Worm (Caenorhabditis elegans): ENCODE measurements around the gene lgc-58.
A peak's percentile ranks its signal among the peaks of the same experiment; 100 is the strongest.

The lgc-58 gene

DNA sequence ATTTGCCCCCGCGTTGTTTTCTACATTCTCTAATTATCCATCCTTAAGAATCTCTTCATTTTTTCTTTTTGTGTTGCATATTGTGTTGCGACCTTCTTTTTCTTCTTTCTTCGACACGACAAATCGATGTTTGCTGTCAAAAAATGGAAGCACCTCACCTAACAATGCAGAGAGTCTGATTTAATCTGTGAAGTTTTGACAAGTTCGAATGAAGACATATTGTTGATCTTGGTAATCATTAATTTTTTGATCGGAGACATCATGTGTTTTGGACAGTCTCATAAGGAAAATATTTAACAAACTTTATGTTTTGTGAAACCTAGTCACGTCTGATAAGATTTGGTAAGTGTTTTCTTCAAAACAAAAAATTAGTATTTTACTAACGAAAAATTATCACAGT lies 46.2 kb upstream of the lgc-58 start (continued):
- TF ChIP-seq fos-1 (tag; optimal IDR thresholded peaks at IDR 0.05) (no peak), blmp-1 (tag; optimal IDR thresholded peaks at IDR 0.05) (peak; percentile 36), fkh-4 (tag; optimal IDR thresholded peaks at IDR 0.05; ENCODE audit: borderline replicate concordance) (no peak), zag-1 (tag; optimal IDR thresholded peaks at IDR 0.05) (no peak), snpc-4 (tag; optimal IDR thresholded peaks at IDR 0.05) (no peak), mab-9 (GFP tag; IDR thresholded peaks at IDR 0.05) (no peak), lin-14 (GFP tag; optimal IDR thresholded peaks at IDR 0.05) (peak; percentile 49), ceh-63 (GFP tag; optimal IDR thresholded peaks at IDR 0.05) (no peak), alr-1 (tag; optimal IDR thresholded peaks at IDR 0.05; ENCODE audit: borderline replicate concordance) (no peak), mef-2 (tag; optimal IDR thresholded peaks at IDR 0.05) (no peak), Y116A8C.19 (tag; optimal IDR thresholded peaks at IDR 0.05; ENCODE audit: borderline replicate concordance) (no peak), efl-3 (GFP tag; optimal IDR thresholded peaks at IDR 0.05) (no peak)

ce11 chrX:6031169-6031568 lies 44.1 kb upstream of the lgc-58 start, which contains the start of gene ipp-5:
ipp-5 (plus strand) TSS chrX:6031469.
- TF ChIP-seq C16A3.4 (tag; optimal IDR thresholded peaks at IDR 0.05): no peak
- no peak for TF ChIP-seq mdl-1 (tag; optimal IDR thresholded peaks at IDR 0.05)
- no peak for TF ChIP-seq unc-98 (GFP tag; IDR thresholded peaks at IDR 0.05)
- TF ChIP-seq skn-1 (tag; optimal IDR thresholded peaks at IDR 0.05): no peak
- TF ChIP-seq alr-1 (tag; optimal IDR thresholded peaks at IDR 0.05; ENCODE audit: borderline replicate concordance): no peak
- TF ChIP-seq rnt-1 (tag; optimal IDR thresholded peaks at IDR 0.05): no peak
- no peak for TF ChIP-seq lin-39 (tag; optimal IDR thresholded peaks at IDR 0.05)
- no peak for TF ChIP-seq nhr-85 (tag)
- TF ChIP-seq C04F5.9 (tag; optimal IDR thresholded peaks at IDR 0.05): no peak
- no peak for TF ChIP-seq fkh-10 (GFP tag; optimal IDR thresholded peaks at IDR 0.05)
- no peak for TF ChIP-seq unc-86 (tag; optimal IDR thresholded peaks at IDR 0.05)

DNA sequence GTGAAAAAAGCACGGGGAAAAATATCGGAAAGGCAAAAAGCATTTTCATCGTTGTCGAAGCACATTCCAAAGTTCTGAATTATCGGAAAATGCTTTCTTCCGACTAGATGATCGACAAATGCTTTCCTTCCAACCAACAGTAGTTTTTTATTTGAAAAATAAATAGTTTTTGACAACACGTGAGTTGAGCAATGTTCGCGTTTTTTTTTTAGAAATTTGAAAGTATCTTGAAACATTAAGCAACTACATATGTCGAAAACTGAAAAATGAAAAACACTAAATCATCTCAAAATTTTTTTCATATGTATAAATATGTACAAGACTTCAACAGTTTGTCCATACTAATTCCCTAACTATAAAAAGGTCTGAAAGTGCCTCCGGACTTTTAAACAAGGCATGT lies 35.8 kb upstream of the lgc-58 start, which contains the start of gene hsp-25:
Gene hsp-25 (minus strand): TSS at position 101 of the 400 bp plus-strand sequence.
- TF ChIP-seq lin-39 (tag; optimal IDR thresholded peaks at IDR 0.05): no peak
- no peak for TF ChIP-seq elt-2 (tag; optimal IDR thresholded peaks at IDR 0.05)
- TF ChIP-seq nhr-20 (tag; optimal IDR thresholded peaks at IDR 0.05): no peak
- TF ChIP-seq C04F5.9 (tag; optimal IDR thresholded peaks at IDR 0.05): no peak
- TF ChIP-seq nhr-47 (tag; optimal IDR thresholded peaks at IDR 0.05): no peak

ce11 chrX:6040435-6041093 lies 34.7 kb upstream of the lgc-58 start:
- TF ChIP-seq C04F5.9 (tag; optimal IDR thresholded peaks at IDR 0.05) (no peak), nhr-47 (tag; optimal IDR thresholded peaks at IDR 0.05) (peak; percentile 10), nhr-90 (tag; optimal IDR thresholded peaks at IDR 0.05; ENCODE audit: poor library complexity) (peak; percentile 11), fkh-4 (tag; optimal IDR thresholded peaks at IDR 0.05; ENCODE audit: borderline replicate concordance) (peak; percentile 11), dpl-1 (GFP tag; optimal IDR thresholded peaks at IDR 0.05) (no peak), rnt-1 (tag; optimal IDR thresholded peaks at IDR 0.05) (peak; percentile 35), nhr-85 (tag) (peak; percentile 51), nhr-20 (tag; optimal IDR thresholded peaks at IDR 0.05) (peak; percentile 31), ceh-90 (tag; optimal IDR thresholded peaks at IDR 0.05) (no peak), fkh-8 (tag; optimal IDR thresholded peaks at IDR 0.05) (no peak), zag-1 (tag; optimal IDR thresholded peaks at IDR 0.05) (peak; percentile 9), dsc-1 (tag; optimal IDR thresholded peaks at IDR 0.05) (peak; percentile 55), nhr-71 (tag; optimal IDR thresholded peaks at IDR 0.05) (peak; percentile 36), elt-3 (tag; optimal IDR thresholded peaks at IDR 0.05) (peak in 2 of 6 experiments; percentile 16 to 51), lin-14 (GFP tag; optimal IDR thresholded peaks at IDR 0.05) (peak; percentile 68)

DNA sequence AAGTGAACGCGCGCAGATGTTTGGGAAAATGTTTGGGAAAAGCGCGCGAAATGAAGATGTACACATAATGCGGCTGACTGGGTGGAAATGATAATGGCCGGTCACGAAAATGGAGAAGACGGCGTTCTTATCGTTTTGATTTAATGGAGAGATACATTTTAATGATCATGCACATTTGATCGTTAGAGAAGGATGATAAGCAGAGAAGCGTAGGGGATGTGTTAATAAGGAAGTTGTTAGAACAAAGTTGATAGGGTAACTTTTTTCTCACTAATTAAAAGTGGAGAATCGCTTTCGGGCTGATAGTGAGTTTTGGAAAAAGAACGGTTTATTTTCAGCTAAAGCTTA lies 34.2 kb upstream of the lgc-58 start:
- TF ChIP-seq unc-130 (tag; optimal IDR thresholded peaks at IDR 0.05): no peak
- no peak for TF ChIP-seq dpl-1 (GFP tag; optimal IDR thresholded peaks at IDR 0.05)
- TF ChIP-seq efl-1 (optimal IDR thresholded peaks at IDR 0.05): no peak
- no peak for TF ChIP-seq efl-1 (GFP tag; optimal IDR thresholded peaks at IDR 0.05 in 1 of 2)
- TF ChIP-seq ztf-11 (tag; optimal IDR thresholded peaks at IDR 0.05): no peak
- TF ChIP-seq blmp-1 (tag; optimal IDR thresholded peaks at IDR 0.05): peak; percentile 5
- no peak for TF ChIP-seq jun-1 (tag; optimal IDR thresholded peaks at IDR 0.05)
- TF ChIP-seq hlh-17 (GFP tag; optimal IDR thresholded peaks at IDR 0.05; ENCODE audit: borderline replicate concordance): no peak
- no peak for TF ChIP-seq nhr-77 (tag; optimal IDR thresholded peaks at IDR 0.05)
- TF ChIP-seq ceh-82 (tag; optimal IDR thresholded peaks at IDR 0.05): no peak
- peak; percentile 27 for TF ChIP-seq elt-2 (tag; optimal IDR thresholded peaks at IDR 0.05)
- TF ChIP-seq ceh-90 (tag; optimal IDR thresholded peaks at IDR 0.05): no peak
- no peak for TF ChIP-seq egl-27 (tag; optimal IDR thresholded peaks at IDR 0.05)
- no peak for TF ChIP-seq efl-3 (GFP tag; optimal IDR thresholded peaks at IDR 0.05)
- no peak for TF ChIP-seq nhr-237 (tag; optimal IDR thresholded peaks at IDR 0.05)
